Worm (Caenorhabditis elegans) whole organism, L4/young adult: ENCODE measurements around the gene memi-3.
"Not testable (repeated sequence)": the region's sequence is repeated elsewhere in the genome, so short reads cannot be mapped to it uniquely, and the experiment has no call there.

Experiments
- W03F9.2 ChIP-seq: fragments of 150-350 bp; optimal IDR thresholded peaks from 2 replicates; lab custom pipeline; 2014; ENCODE audit warnings: missing biosample characterization, missing genetic modification characterization
- dao-5 ChIP-seq: sonication (generic microtip); optimal IDR thresholded peaks from 2 replicates; lab custom pipeline; 2016; ENCODE audit warnings: missing genotype, missing genetic modification characterization, moderate library complexity, missing compliant biosample characterization
- him-1 ChIP-seq: sonication (generic microtip); optimal IDR thresholded peaks from 2 replicates; lab custom pipeline; 2016; ENCODE audit warnings: missing genotype, missing genetic modification reagents, missing genetic modification characterization, missing compliant biosample characterization

The memi-3 gene

DNA sequence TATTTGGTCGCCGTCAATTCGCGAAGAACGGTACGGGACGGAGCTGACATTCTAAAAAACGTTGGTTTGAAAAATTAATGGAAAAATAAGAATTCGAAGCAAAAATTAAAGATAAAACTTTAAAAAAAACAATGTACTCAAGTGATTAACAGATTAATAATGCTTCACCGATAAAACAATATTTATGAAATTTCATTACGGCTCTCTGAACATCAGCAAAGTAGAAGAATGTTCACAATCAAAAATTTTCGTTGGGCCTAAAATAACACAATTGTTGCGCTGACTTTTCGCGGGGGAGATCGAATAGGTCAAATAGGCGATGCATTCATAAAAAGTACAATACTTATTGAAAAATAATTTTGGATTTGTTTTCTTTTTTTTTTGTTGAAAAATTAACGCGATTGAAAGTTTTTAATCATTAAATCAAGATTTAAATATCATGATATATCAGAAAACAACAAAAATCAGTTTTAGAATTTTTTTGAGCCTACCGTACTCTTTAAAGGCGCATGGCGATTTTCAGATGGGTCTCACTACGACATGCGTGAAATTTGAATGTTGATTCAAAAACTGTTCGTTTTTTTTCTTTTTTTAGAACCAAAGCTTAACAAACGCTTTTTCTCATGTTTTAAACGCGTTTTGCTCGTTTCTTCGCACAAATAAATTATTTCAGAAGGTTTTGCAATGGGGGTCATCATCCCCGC is at the start of gene memi-3, which contains the start of gene cyp-31A2:
Gene memi-3 (minus strand): TSS at position 51 of the 704 bp plus-strand sequence.
Gene cyp-31A2 (plus strand): TSS at position 674 of the 704 bp plus-strand sequence.
- TF ChIP-seq him-1 (tag; lab: Kevin White, UChicago), result no peak
- TF ChIP-seq W03F9.2, result peak; percentile 8

DNA sequence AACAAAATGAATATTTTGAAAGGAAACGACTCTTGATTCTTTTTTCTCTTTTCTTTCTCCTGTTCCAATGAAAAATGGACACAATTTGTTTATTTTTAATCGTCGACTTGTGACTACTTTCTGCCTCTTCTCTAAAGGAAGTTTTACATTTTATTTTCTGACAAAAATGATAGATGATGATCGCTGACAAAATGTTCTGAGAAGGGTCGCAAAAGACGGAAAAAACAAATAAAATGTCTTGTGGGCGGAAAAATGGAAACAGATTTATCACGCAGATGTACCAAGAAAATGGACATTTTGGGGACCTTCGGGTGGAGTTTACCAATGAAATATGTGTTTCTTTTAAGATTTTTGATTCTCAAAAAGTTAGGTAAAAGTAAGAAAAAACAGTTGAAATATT is 49.8 kb upstream of the memi-3 start:
- TF ChIP-seq dao-5 (tag; lab: Kevin White, UChicago) (no peak), W03F9.2 (no peak), him-1 (tag; lab: Kevin White, UChicago) (no peak)

DNA sequence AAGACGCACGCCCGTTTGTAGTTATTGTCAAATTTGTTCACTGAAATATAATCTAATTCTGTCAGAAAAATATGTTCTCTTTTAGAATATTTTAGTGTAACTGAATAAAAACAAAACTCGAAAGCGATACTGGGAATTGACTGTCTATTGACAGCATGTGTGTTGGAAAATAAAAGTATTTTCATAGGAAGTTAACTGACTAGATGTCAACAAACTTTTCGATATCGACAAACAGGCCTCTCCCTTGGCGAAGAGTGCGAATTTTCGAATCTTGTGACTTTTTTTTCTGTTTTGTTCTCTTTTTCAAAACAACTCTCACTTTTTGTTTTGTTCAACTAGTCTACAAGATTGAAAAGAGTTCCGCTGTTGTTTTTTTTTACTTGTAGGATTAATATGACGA is 35.1 kb upstream of the memi-3 start:
- TF ChIP-seq W03F9.2, result no peak
- TF ChIP-seq dao-5 (tag; lab: Kevin White, UChicago), result no peak
- TF ChIP-seq him-1 (tag; lab: Kevin White, UChicago), result no peak

DNA sequence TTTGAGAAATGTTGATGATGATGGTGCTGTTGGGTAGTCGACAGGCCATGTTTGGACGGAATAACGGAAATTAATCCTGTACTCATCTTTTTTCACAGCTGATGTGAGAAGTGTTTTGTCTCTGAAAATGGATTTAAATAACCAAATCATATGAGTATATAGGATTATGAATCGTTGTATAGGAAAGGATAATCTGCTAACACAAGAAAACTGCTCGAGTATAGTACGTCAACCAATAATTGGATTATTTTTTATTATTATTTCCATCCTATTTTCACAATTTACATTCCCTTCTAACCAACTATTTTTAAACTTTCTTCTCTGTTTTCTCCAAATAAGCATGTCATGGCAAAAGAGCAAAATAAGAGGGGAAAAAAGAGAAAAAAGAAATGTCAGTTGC is 32.6 kb upstream of the memi-3 start:
- TF ChIP-seq him-1 (tag; lab: Kevin White, UChicago) (no peak), W03F9.2 (no peak), dao-5 (tag; lab: Kevin White, UChicago) (no peak)

DNA sequence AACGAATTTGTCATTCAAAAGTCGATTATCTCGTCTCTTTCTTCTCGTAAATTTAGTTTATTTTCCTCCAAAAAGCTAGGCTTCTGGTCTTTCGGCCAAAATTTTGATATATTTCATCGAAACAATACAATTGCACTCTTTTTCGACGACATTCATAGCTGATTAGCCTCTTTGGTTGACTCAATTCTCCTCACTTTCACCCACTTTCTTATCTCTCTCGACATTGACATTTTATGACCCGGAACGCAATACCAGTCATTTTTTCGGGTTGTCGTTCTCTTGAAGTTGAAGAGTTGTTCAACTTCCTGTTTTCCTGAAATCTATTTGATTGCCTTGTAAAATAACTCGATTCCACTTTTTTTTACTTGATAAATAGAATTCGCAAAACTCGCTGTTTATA is 31.4 kb upstream of the memi-3 start:
- TF ChIP-seq him-1 (tag; lab: Kevin White, UChicago) (no peak), dao-5 (tag; lab: Kevin White, UChicago) (no peak), W03F9.2 (no peak)

DNA sequence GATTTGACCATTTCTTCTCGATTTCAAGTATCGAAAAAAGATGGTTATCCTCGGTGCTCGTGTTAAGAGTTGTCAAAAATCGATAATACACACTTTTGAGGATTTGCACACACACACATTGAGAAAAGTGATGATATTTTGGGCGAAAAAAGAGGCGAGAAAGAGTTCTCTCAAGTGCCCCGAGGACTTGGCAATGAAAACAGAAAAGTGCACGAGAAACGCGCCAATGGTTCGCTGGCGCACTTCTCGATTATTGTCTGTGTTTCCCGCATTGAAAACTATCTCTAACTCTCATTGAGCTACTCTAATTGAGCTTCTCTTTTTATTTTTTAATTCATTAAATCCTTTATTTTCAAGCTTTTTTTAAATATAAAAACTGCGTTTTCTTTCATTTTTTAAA is 30.6 kb upstream of the memi-3 start:
- TF ChIP-seq him-1 (tag; lab: Kevin White, UChicago) (peak; percentile 26), W03F9.2 (peak; percentile 46), dao-5 (tag; lab: Kevin White, UChicago) (no peak)

DNA sequence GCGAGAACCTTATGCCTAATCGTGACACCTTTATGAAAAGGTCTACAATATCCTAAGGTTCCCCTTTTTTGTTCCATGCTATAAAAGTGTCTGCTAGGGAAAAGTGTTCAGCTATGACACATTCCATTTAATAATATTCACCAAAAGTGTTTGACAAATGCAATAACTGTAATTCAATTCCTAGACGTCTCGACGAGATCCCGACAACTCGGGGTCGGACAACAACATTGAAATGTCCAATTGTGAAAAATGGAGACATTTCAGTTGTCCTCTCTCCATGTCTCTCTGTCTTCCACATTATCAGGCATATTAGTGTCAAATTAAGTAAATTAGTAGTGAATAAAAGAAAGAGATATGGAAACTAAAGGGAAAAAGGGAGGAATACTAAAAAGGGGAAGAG is 28.3 kb upstream of the memi-3 start:
- no peak for TF ChIP-seq W03F9.2
- TF ChIP-seq dao-5 (tag; lab: Kevin White, UChicago), result no peak
- no peak for TF ChIP-seq him-1 (tag; lab: Kevin White, UChicago)

DNA sequence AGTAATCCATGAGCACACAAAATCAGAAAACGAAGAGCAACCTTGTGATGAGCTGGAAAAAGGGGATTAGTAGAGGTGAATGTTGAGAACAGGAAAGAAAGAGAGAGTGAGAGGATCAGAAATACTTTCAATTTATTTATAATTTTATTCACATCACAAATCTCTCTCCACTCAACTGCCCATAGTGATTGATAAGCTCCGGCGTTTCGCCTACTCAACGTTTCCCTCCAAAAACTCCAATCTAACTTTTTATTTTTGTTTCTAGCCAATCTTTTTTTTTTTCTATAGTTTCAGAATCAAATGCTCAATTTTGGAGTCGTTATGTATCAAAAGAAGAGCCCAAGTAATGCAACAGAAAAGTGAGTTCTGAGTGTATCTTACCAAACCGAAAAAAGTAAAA is 22.3 kb upstream of the memi-3 start, which contains the start of gene kin-4:
Gene kin-4 (plus strand): TSS at position 301 of the 400 bp plus-strand sequence.
- no peak for TF ChIP-seq dao-5 (tag; lab: Kevin White, UChicago)
- no peak for TF ChIP-seq W03F9.2
- no peak for TF ChIP-seq him-1 (tag; lab: Kevin White, UChicago)

DNA sequence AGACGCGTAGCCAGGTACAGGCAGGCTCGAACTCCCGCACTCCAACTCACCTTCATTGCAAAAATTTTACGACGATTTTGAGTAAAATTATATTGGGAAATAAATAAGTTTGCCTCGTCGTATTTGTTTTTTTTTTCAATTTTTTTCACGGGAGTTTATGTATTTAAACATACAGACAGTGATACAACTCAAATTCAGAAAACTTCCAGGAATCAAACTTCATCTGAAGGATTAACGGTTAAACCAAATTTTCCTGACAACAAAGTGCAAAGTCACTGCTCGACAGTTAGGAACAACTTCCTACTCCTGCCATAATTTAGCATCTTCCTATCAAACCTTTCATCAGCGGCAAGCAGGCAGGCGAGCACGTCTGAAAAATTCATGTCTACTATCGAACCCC is 21.7 kb upstream of the memi-3 start, which contains the start of gene F22B3.8:
Gene F22B3.8 (minus strand): TSS at position 101 of the 400 bp plus-strand sequence.
- TF ChIP-seq him-1 (tag; lab: Kevin White, UChicago) (no peak), W03F9.2 (no peak), dao-5 (tag; lab: Kevin White, UChicago) (no peak)

DNA sequence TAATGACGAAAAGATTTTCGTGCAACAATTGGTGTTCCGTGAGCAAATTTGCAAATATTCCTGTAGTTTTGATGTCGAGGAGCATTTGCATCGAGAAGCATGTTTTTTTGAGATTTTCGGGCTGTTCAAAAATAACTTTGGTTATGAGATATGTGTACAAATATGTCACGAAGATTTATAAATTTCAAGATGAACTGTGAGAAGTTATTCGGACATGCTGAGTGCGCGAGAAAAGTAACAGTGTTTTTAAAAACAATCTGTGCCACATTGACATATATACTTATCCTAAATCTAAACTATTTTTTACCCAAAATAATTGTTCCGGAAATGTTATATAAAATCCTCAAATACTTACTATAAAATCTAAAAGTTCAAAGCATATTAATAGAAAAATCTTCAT is 18.6 kb upstream of the memi-3 start, which contains the start of gene F22B3.7:
Gene F22B3.7 (minus strand): TSS at position 101 of the 400 bp plus-strand sequence.
- TF ChIP-seq W03F9.2 (no peak), him-1 (tag; lab: Kevin White, UChicago) (no peak), dao-5 (tag; lab: Kevin White, UChicago) (no peak)

DNA sequence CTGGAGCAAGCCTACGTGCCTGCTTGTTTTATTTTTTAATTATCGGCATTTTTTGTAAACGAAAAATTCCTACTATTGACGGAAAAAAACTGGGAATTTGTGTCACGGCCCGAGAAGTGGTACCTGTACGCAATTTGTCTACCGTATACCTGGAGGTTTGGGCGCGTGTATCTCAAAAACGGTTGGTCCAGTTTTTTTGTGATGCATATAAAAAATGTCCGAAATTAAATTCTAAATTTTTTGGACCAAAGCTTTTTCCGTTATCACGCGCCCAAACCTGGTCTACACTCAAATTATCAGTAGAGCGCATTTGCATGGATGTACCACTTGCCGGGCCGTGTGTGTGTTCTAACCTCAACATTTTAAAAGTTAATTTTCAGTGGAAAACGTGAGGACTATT is 13.6 kb upstream of the memi-3 start, which contains the start of gene F22B3.5:
Gene F22B3.5 (minus strand): TSS at position 101 of the 400 bp plus-strand sequence.
- TF ChIP-seq him-1 (tag; lab: Kevin White, UChicago); dao-5 (tag; lab: Kevin White, UChicago); W03F9.2: not testable (repeated sequence)

DNA sequence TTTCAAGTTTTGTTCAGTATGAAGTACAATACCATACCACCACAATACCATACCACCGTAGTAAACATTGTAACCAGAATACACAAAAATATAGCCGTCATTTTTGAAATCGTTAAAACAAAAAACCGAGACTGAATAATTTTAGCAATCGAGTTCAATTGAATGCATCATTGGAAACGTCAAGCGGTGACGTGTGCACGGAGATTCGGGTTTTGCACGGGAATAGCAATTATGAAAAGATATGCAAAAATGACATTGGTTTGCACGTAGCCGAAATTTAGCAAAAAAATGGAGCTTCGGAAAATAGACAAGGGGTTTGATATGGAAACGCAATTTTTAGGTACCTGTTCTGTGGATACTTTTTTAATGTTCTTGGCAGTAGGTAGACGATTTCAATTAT is 11.8 kb upstream of the memi-3 start, which contains the start of gene F22B3.10:
Gene F22B3.10 (minus strand): TSS at position 101 of the 400 bp plus-strand sequence.
- no peak for TF ChIP-seq him-1 (tag; lab: Kevin White, UChicago)
- no peak for TF ChIP-seq W03F9.2
- TF ChIP-seq dao-5 (tag; lab: Kevin White, UChicago), result no peak

DNA sequence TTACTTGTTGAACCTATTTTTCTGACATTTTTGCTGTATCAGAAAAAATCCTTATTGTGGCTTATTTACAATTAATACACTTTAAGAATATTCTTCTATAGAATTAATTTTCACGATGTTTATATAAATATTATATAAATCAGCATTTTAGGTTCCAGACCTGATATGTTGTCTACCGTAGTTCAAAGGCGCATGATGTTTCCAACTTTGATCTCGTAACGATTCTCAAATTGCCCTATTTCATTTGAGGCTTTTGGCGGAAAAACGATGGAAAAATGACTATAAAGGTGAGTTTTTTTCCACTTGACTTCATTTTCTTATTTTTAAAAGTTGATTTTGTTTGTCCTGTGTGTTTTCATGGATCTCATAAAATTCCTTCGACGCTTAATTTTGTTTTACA is 6.9 kb upstream of the memi-3 start, which contains the start of gene gfat-2:
Gene gfat-2 (plus strand): TSS at position 145 of the 400 bp plus-strand sequence.
- TF ChIP-seq dao-5 (tag; lab: Kevin White, UChicago) (no peak), W03F9.2 (no peak)
